Worm (Caenorhabditis elegans): ENCODE data around the gene F40G12.4.
"Not testable (repeated sequence)": the region's sequence is repeated elsewhere in the genome, so short reads cannot be mapped to it uniquely, and the experiment has no call there.

DNA sequence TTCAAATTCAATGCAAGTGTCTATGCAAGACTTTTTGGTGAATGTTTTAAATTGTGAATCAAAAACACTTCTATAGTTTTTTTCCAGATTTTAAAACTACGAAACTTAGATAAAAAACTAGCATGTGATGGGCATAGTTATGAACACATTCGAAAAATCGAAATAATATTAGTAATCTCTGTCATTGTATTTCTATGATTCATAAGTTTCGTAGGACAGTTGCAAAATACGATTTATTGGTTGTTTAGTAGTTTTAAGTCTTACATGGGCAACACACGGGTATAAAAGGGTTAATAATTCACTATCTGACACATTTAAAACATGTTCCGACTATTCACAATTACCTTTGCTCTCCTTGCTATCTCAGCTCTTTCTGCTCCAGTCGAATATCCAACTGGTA lies 39.6 kb upstream of the F40G12.4 start, which contains the start of gene spig-5:
- not testable (repeated sequence) for TF ChIP-seq ama-1 (optimal IDR thresholded peaks at IDR 0.05); ztf-4 (tag; optimal IDR thresholded peaks at IDR 0.05); unc-130 (tag; optimal IDR thresholded peaks at IDR 0.05); mdl-1 (tag; optimal IDR thresholded peaks at IDR 0.05); unc-86 (tag; optimal IDR thresholded peaks at IDR 0.05); nhr-77 (tag; optimal IDR thresholded peaks at IDR 0.05); skn-1 (tag; optimal IDR thresholded peaks at IDR 0.05); tbx-2 (tag; optimal IDR thresholded peaks at IDR 0.05); nhr-237 (tag; optimal IDR thresholded peaks at IDR 0.05); snpc-4 (tag; optimal IDR thresholded peaks at IDR 0.05); sox-4 (tag; optimal IDR thresholded peaks at IDR 0.05); unc-98 (GFP tag; IDR thresholded peaks at IDR 0.05)
